Worm (Caenorhabditis elegans) whole organism, young adult: ENCODE results near the gene T27E7.9.

ENCODE experiments used
- F10E7.11 ChIP-seq: sonication (generic microtip); optimal IDR thresholded peaks from 2 replicates; lab custom pipeline; 2017; ENCODE audit warnings: mild to moderate bottlenecking, missing genetic modification characterization, moderate library complexity, missing compliant biosample characterization
- F49E8.2 ChIP-seq: sonication (generic microtip); optimal IDR thresholded peaks from 3 replicates; lab custom pipeline; 2017; ENCODE audit warnings: missing genetic modification characterization, mild to moderate bottlenecking, missing compliant biosample characterization, antibody characterized with exemption, moderate library complexity; ENCODE audit not compliant: insufficient read depth
- akir-1 ChIP-seq: fragments of 200-800 bp; sonication (Bioruptor generic); optimal IDR thresholded peaks from 2 replicates; lab custom pipeline; 2018; ENCODE audit warnings: mild to moderate bottlenecking, missing genetic modification characterization, moderate library complexity, missing compliant biosample characterization
- ceh-79 ChIP-seq: sonication (generic microtip); optimal IDR thresholded peaks from 2 replicates; lab custom pipeline; 2017; ENCODE audit warnings: mild to moderate bottlenecking, missing genetic modification characterization, missing compliant biosample characterization
- ceh-91 ChIP-seq: fragments of 200-800 bp; sonication (Bioruptor generic); IDR thresholded peaks from 2 replicates; pipeline ENCODE4 v1.3.6; 2022; ENCODE audit warnings: missing genetic modification reagents, missing genetic modification characterization, missing compliant biosample characterization
- hmg-1.2 ChIP-seq: fragments of 200-800 bp; sonication (Bioruptor generic); IDR thresholded peaks from 2 replicates; pipeline ENCODE4 v1.3.6; 2022; ENCODE audit warnings: missing genetic modification reagents, missing genetic modification characterization, missing compliant biosample characterization
- madf-6 ChIP-seq: fragments of 200-800 bp; sonication (Bioruptor generic); IDR thresholded peaks from 2 replicates; pipeline ENCODE4 v1.3.6; 2022; ENCODE audit warnings: missing genetic modification reagents, missing genetic modification characterization, missing compliant biosample characterization
- nhr-120 ChIP-seq: fragments of 200-800 bp; sonication (Bioruptor generic); IDR thresholded peaks from 2 replicates; pipeline ENCODE4 v1.3.6; 2022; ENCODE audit warnings: missing genetic modification characterization, missing compliant biosample characterization
- nhr-90 ChIP-seq: sonication (generic microtip); optimal IDR thresholded peaks from 2 replicates; lab custom pipeline; 2016; ENCODE audit warnings: missing genotype, mild to moderate bottlenecking, missing genetic modification characterization, missing compliant biosample characterization
- pha-4 ChIP-seq: fragments of 150-350 bp; sonication (generic microtip); optimal IDR thresholded peaks from 2 replicates; lab custom pipeline; 2014; ENCODE audit warnings: missing biosample characterization, missing genetic modification reagents, missing genetic modification characterization
- somi-1 ChIP-seq: fragments of 200-800 bp; sonication (Bioruptor generic); optimal IDR thresholded peaks from 2 replicates; lab custom pipeline; 2018; ENCODE audit warnings: mild to moderate bottlenecking, missing genetic modification characterization, missing compliant biosample characterization
- ztf-28 ChIP-seq: fragments of 200-800 bp; sonication (Bioruptor generic); IDR thresholded peaks from 2 replicates; pipeline ENCODE4 v1.3.6; 2022; ENCODE audit warnings: missing genetic modification reagents, missing genetic modification characterization, missing compliant biosample characterization

- TF ChIP-seq pha-4 (tag; lab: Kevin White, UChicago) (no peak), madf-6 (no peak), nhr-90 (tag; lab: Kevin White, UChicago) (no peak), F49E8.2 (no peak), F10E7.11 (tag; lab: Kevin White, UChicago) (no peak), hmg-1.2 (GFP tag; lab: Robert Waterston, UW) (no peak), akir-1 (GFP tag; lab: Kevin White, UChicago) (no peak), somi-1 (no peak), ceh-79 (no peak), ceh-91 (GFP tag; lab: Robert Waterston, UW) (no peak), ztf-28 (GFP tag; lab: Robert Waterston, UW) (no peak), nhr-120 (GFP tag; lab: Robert Waterston, UW) (no peak)
These were observed 20.5 kb downstream of the T27E7.9 start, which contains the start of gene T27E7.3 for ce11 chrIV:14528718-14529117.
